Worm (Caenorhabditis elegans): ENCODE measurements around the gene F20A1.4.

F20A1.4 gene

DNA sequence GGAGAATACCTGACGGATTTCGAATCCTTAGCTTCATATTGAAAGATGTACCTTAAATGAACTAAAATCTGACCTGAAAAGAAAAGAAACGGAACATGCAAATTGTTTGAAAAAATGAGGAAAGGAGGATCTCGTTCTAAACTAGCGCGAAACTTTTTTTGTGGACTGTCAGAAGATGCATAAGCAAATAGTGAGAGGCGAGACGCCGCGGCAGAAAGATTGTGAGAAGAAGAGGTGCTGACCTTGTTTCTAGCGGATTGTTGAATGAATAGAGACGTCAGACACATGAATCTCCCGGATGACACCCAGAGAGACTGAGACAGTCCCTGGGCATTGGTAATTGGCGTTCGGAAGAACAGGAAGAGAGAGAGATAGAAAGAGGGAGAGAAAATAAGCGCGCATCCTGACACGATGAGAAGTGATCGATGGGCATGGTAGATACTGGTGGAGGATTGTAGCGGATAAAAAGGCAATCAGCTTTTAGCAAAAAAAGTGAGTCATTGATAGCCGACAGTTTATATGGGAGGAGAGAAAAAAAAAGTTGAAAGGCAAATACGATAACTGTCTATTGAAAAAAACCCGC is 51.6 kb downstream of the F20A1.4 start, which contains the start of gene ptr-15:
ptr-15 (minus strand) TSS at position 51 of the 583 bp plus-strand sequence.
- TF ChIP-seq ztf-4 (tag; optimal IDR thresholded peaks at IDR 0.05) = no peak
- TF ChIP-seq nhr-20 (tag; optimal IDR thresholded peaks at IDR 0.05) = no peak
- peak; percentile 74 for TF ChIP-seq blmp-1 (tag; optimal IDR thresholded peaks at IDR 0.05)
- no peak for TF ChIP-seq tlp-1 (tag; optimal IDR thresholded peaks at IDR 0.05)
- no peak for TF ChIP-seq efl-1 (optimal IDR thresholded peaks at IDR 0.05)
- TF ChIP-seq efl-1 (GFP tag; optimal IDR thresholded peaks at IDR 0.05 in 1 of 2) = peak in 1 of 2 experiments; percentile 60
- no peak for TF ChIP-seq lin-39 (tag; optimal IDR thresholded peaks at IDR 0.05)
- TF ChIP-seq ets-5 (GFP tag; IDR thresholded peaks at IDR 0.05) = no peak
- TF ChIP-seq lin-35 (GFP tag; optimal IDR thresholded peaks at IDR 0.05) = no peak
- TF ChIP-seq isw-1 (GFP tag; IDR thresholded peaks at IDR 0.05) = no peak
- no peak for TF ChIP-seq hpl-2 (GFP tag; optimal IDR thresholded peaks at IDR 0.05)
- TF ChIP-seq mdl-1 (tag; optimal IDR thresholded peaks at IDR 0.05) = no peak
- TF ChIP-seq dpl-1 (GFP tag; optimal IDR thresholded peaks at IDR 0.05) = no peak
- TF ChIP-seq ceh-63 (GFP tag; optimal IDR thresholded peaks at IDR 0.05) = no peak
- TF ChIP-seq egl-27 (tag; optimal IDR thresholded peaks at IDR 0.05) = no peak
- TF ChIP-seq mep-1 (tag; optimal IDR thresholded peaks at IDR 0.05) = no peak
- TF ChIP-seq irx-1 (tag; optimal IDR thresholded peaks at IDR 0.05) = no peak

Data from whole organism, L1 larva.